Worm (Caenorhabditis elegans) whole organism, young adult: ENCODE measurements around the gene hsp-16.41.

Source experiments
- B0035.1 ChIP-seq: sonication (generic microtip); optimal IDR thresholded peaks from 2 replicates; lab custom pipeline; 2016; ENCODE audit warnings: missing genetic modification characterization, mild to moderate bottlenecking, missing compliant biosample characterization, missing genotype, missing genetic modification reagents
- F39B2.1 ChIP-seq: fragments of 200-800 bp; sonication (Bioruptor generic); IDR thresholded peaks from 2 replicates; pipeline ENCODE4 v1.3.6; 2022; ENCODE audit warnings: missing genetic modification reagents, missing genetic modification characterization, missing compliant biosample characterization
- F57A8.1 ChIP-seq: fragments of 200-800 bp; sonication (Bioruptor generic); optimal IDR thresholded peaks from 2 replicates; lab custom pipeline; 2018; ENCODE audit warnings: mild to moderate bottlenecking, missing genetic modification characterization, moderate library complexity, missing compliant biosample characterization
- F57C9.4 ChIP-seq: sonication (generic microtip); optimal IDR thresholded peaks from 2 replicates; lab custom pipeline; 2017; ENCODE audit warnings: mild to moderate bottlenecking, missing genetic modification characterization, missing compliant biosample characterization
- K12H6.12 ChIP-seq: fragments of 200-800 bp; sonication (Bioruptor generic); optimal IDR thresholded peaks from 2 replicates; lab custom pipeline; 2018; ENCODE audit warnings: mild to moderate bottlenecking, missing genetic modification characterization, missing compliant biosample characterization
- T07F8.4 ChIP-seq: sonication (generic microtip); optimal IDR thresholded peaks from 2 replicates; lab custom pipeline; 2016; ENCODE audit warnings: mild to moderate bottlenecking, missing genetic modification characterization, moderate library complexity, missing compliant biosample characterization
- Y95B8A.8 ChIP-seq: fragments of 200-800 bp; sonication (Bioruptor generic); IDR thresholded peaks from 2 replicates; pipeline ENCODE4 v1.3.6; 2022; ENCODE audit warnings: missing genetic modification reagents, missing genetic modification characterization, missing compliant biosample characterization
- ama-1 ChIP-seq, 3 experiments: fragments of 150-350 bp in 1 of 3; sonication (generic microtip) in 2 of 3; optimal IDR thresholded peaks; 2 replicates each; lab custom pipeline; 2014 to 2018; ENCODE audit warnings: missing biosample characterization in 2 of 3, missing genetic modification characterization in 2 of 3, missing genetic modification reagents in 2 of 3
- ceh-27 ChIP-seq: fragments of 200-800 bp; sonication (Bioruptor generic); optimal IDR thresholded peaks from 2 replicates; lab custom pipeline; 2018; ENCODE audit warnings: mild to moderate bottlenecking, missing genetic modification characterization, moderate library complexity, missing compliant biosample characterization
- ceh-91 ChIP-seq: fragments of 200-800 bp; sonication (Bioruptor generic); IDR thresholded peaks from 2 replicates; pipeline ENCODE4 v1.3.6; 2022; ENCODE audit warnings: missing genetic modification reagents, missing genetic modification characterization, missing compliant biosample characterization
- chd-7 ChIP-seq: sonication (generic microtip); optimal IDR thresholded peaks from 2 replicates; lab custom pipeline; 2016; ENCODE audit warnings: mild to moderate bottlenecking, missing genetic modification characterization, moderate library complexity, missing compliant biosample characterization
- dox-1 ChIP-seq: fragments of 200-800 bp; sonication (Bioruptor generic); IDR thresholded peaks from 2 replicates; pipeline ENCODE4 v1.3.6; 2022; ENCODE audit warnings: missing genetic modification reagents, missing genetic modification characterization, missing compliant biosample characterization
- dpl-1 ChIP-seq: fragments of 150-350 bp; optimal IDR thresholded peaks from 2 replicates; lab custom pipeline; 2014; ENCODE audit warnings: missing biosample characterization, missing genetic modification reagents, missing genetic modification characterization
- ets-4 ChIP-seq: fragments of 200-800 bp; sonication (Bioruptor generic); optimal IDR thresholded peaks from 2 replicates; lab custom pipeline; 2018; ENCODE audit warnings: mild to moderate bottlenecking, missing genetic modification characterization, missing compliant biosample characterization
- him-1 ChIP-seq: sonication (generic microtip); optimal IDR thresholded peaks from 2 replicates; lab custom pipeline; 2016; ENCODE audit warnings: missing genotype, missing genetic modification reagents, missing genetic modification characterization, missing compliant biosample characterization
- hmg-1.2 ChIP-seq: fragments of 200-800 bp; sonication (Bioruptor generic); IDR thresholded peaks from 2 replicates; pipeline ENCODE4 v1.3.6; 2022; ENCODE audit warnings: missing genetic modification reagents, missing genetic modification characterization, missing compliant biosample characterization
- hrde-1 ChIP-seq: sonication (generic microtip); optimal IDR thresholded peaks from 2 replicates; lab custom pipeline; 2016; ENCODE audit warnings: missing genetic modification characterization, mild to moderate bottlenecking, missing compliant biosample characterization, moderate library complexity, missing genotype, missing genetic modification reagents, borderline replicate concordance
- hsf-1 ChIP-seq: fragments of 200-800 bp; sonication (Bioruptor generic); IDR thresholded peaks from 2 replicates; pipeline ENCODE4 v1.3.6; 2022; ENCODE audit warnings: missing genetic modification reagents, missing genetic modification characterization, missing compliant biosample characterization
- lin-35 ChIP-seq, 3 experiments: fragments of 150-350 bp in 2 of 3; sonication (generic microtip) in 1 of 3; optimal IDR thresholded peaks; 2 replicates each; lab custom pipeline; 2014 to 2018; ENCODE audit warnings: missing biosample characterization in 3 of 3, missing genetic modification characterization in 3 of 3, missing genetic modification reagents in 3 of 3
- lin-40 ChIP-seq: sonication (generic microtip); optimal IDR thresholded peaks from 2 replicates; lab custom pipeline; 2016; ENCODE audit warnings: missing genetic modification characterization, mild to moderate bottlenecking, missing compliant biosample characterization, missing genotype, missing genetic modification reagents
- lin-54 ChIP-seq: fragments of 200-800 bp; sonication (Bioruptor generic); optimal IDR thresholded peaks from 2 replicates; lab custom pipeline; 2018; ENCODE audit warnings: mild to moderate bottlenecking, missing genetic modification characterization, missing compliant biosample characterization
- madf-6 ChIP-seq: fragments of 200-800 bp; sonication (Bioruptor generic); IDR thresholded peaks from 2 replicates; pipeline ENCODE4 v1.3.6; 2022; ENCODE audit warnings: missing genetic modification reagents, missing genetic modification characterization, missing compliant biosample characterization
- mcd-1 ChIP-seq: fragments of 200-800 bp; sonication (Bioruptor generic); IDR thresholded peaks from 2 replicates; pipeline ENCODE4 v1.3.6; 2022; ENCODE audit warnings: missing genetic modification reagents, missing genetic modification characterization, missing compliant biosample characterization
- mel-28 ChIP-seq: sonication (generic microtip); optimal IDR thresholded peaks from 2 replicates; lab custom pipeline; 2016; ENCODE audit warnings: borderline replicate concordance, mild to moderate bottlenecking, missing genetic modification characterization, missing compliant biosample characterization
- nfyb-1 ChIP-seq: fragments of 200-800 bp; sonication (Bioruptor generic); IDR thresholded peaks from 2 replicates; pipeline ENCODE4 v1.3.6; 2022; ENCODE audit warnings: missing genetic modification reagents, missing genetic modification characterization, missing compliant biosample characterization
- nhr-80 ChIP-seq: sonication (generic microtip); optimal IDR thresholded peaks from 2 replicates; lab custom pipeline; 2016; ENCODE audit warnings: missing genetic modification characterization, missing compliant biosample characterization
- nhr-90 ChIP-seq: sonication (generic microtip); optimal IDR thresholded peaks from 2 replicates; lab custom pipeline; 2016; ENCODE audit warnings: missing genotype, mild to moderate bottlenecking, missing genetic modification characterization, missing compliant biosample characterization
- rpc-1 ChIP-seq, 2 experiments: fragments of 150-350 bp in 1 of 2; sonication (generic microtip) in 1 of 2; optimal IDR thresholded peaks; 2 replicates each; lab custom pipeline; 2014 to 2018; ENCODE audit warnings: missing biosample characterization in 1 of 2, missing genetic modification characterization in 1 of 2, missing genetic modification reagents in 1 of 2, missing genotype in 1 of 2
- sptf-2 ChIP-seq: fragments of 200-800 bp; sonication (Bioruptor generic); optimal IDR thresholded peaks from 2 replicates; lab custom pipeline; 2018; ENCODE audit warnings: mild to moderate bottlenecking, missing genetic modification characterization, missing compliant biosample characterization
- tbp1 ChIP-seq: fragments of 200-800 bp; sonication (Bioruptor generic); optimal IDR thresholded peaks from 2 replicates; lab custom pipeline; 2018; ENCODE audit warnings: mild to moderate bottlenecking, missing genetic modification characterization, missing compliant biosample characterization
- zfh-2 ChIP-seq: fragments of 200-800 bp; sonication (Bioruptor generic); conservative IDR thresholded peaks from 2 replicates; pipeline ENCODE4 v1.3.6; 2022; ENCODE audit warnings: missing genetic modification reagents, missing genetic modification characterization, missing compliant biosample characterization
- ztf-26 ChIP-seq: sonication (generic microtip); optimal IDR thresholded peaks from 2 replicates; lab custom pipeline; 2017; ENCODE audit warnings: missing genetic modification characterization, missing compliant biosample characterization

The hsp-16.41 gene

ce11 chrV:1804645-1805559, at the start of gene hsp-16.41, which contains the start of gene hsp-16.2:
TSS of gene hsp-16.41 (plus strand) at chrV:1805178.
TSS of gene hsp-16.2 (minus strand) at chrV:1804957.
- TF ChIP-seq T07F8.4 (tag; lab: Kevin White, UChicago) (no peak), K12H6.12 (tag; lab: Kevin White, UChicago) (peak; percentile 34), rpc-1 (optimal IDR thresholded peaks at IDR 0.05; lab: Kevin White, UChicago) (peak; percentile 45), rpc-1 (tag; optimal IDR thresholded peaks at IDR 0.05; lab: Kevin White, UChicago) (no peak), hmg-1.2 (GFP tag; lab: Robert Waterston, UW) (peak; percentile 94), lin-40 (tag; lab: Kevin White, UChicago) (peak; percentile 24), ztf-26 (tag; lab: Kevin White, UChicago) (peak; percentile 59), chd-7 (tag; lab: Kevin White, UChicago) (peak; percentile 38), nfyb-1 (GFP tag; lab: Robert Waterston, UW) (peak; percentile 72; the same call in 1 of the 2 replicates), F57A8.1 (no peak), mcd-1 (GFP tag; lab: Robert Waterston, UW) (peak; percentile 33; the same call in 1 of the 2 replicates), zfh-2 (GFP tag; lab: Robert Waterston, UW) (0 out of 2 replicates have a peak, but pooled peaks have one; percentile 22), hsf-1 (GFP tag; lab: Robert Waterston, UW) (peak; percentile 92), tbp1 (GFP tag; lab: Kevin White, UChicago) (peak; percentile 48), ceh-91 (GFP tag; lab: Robert Waterston, UW) (no peak), ceh-27 (peak; percentile 23), ama-1 (optimal IDR thresholded peaks at IDR 0.05; lab: Kevin White, UChicago) (peak; percentile 3), ama-1 (GFP tag; optimal IDR thresholded peaks at IDR 0.05; lab: Kevin White, UChicago) (no peak), dox-1 (GFP tag; lab: Robert Waterston, UW) (peak; percentile 22; the same call in 1 of the 2 replicates), Y95B8A.8 (GFP tag; lab: Robert Waterston, UW) (0 out of 2 replicates have a peak, but pooled peaks have one; percentile 35), lin-54 (GFP tag; lab: Kevin White, UChicago) (peak; percentile 7), him-1 (tag; lab: Kevin White, UChicago) (no peak)
- TF ChIP-seq, all 124 proteins: peak for 16

ce11 chrV:1755589-1755988, 49.4 kb upstream of the hsp-16.41 start, which contains the start of gene ZK697.14:
TSS of gene ZK697.14 (minus strand) at chrV:1755689.
- TF ChIP-seq tbp1 (GFP tag; lab: Kevin White, UChicago) (no peak), ets-4 (GFP tag; lab: Kevin White, UChicago) (no peak), F57C9.4 (no peak), mel-28 (tag; lab: Kevin White, UChicago) (no peak), F39B2.1 (GFP tag; lab: Robert Waterston, UW) (no peak), lin-35 (GFP tag; optimal IDR thresholded peaks at IDR 0.05; lab: Kevin White, UChicago) (no peak), dpl-1 (GFP tag; lab: Kevin White, UChicago) (no peak)

- TF ChIP-seq nhr-80 (tag; lab: Kevin White, UChicago) (peak; percentile 32), B0035.1 (no peak), madf-6 (GFP tag; lab: Robert Waterston, UW) (no peak), him-1 (tag; lab: Kevin White, UChicago) (no peak), sptf-2 (GFP tag; lab: Kevin White, UChicago) (no peak), hrde-1 (tag; lab: Kevin White, UChicago) (no peak), nhr-90 (tag; lab: Kevin White, UChicago) (no peak)
These were observed 48.9 kb upstream of the hsp-16.41 start for ce11 chrV:1756099-1756498.
